Worm (Caenorhabditis elegans) whole organism, late embryonic: ENCODE data around the gene srz-71.

Experiments used
- ama-1 ChIP-seq: fragments of 150-350 bp; optimal IDR thresholded peaks from 2 replicates; lab custom pipeline; 2014
- ceh-18 ChIP-seq: sonication (generic microtip); optimal IDR thresholded peaks from 2 replicates; lab custom pipeline; 2016; ENCODE audit warnings: missing genetic modification characterization, missing compliant biosample characterization
- hlh-8 ChIP-seq: sonication (generic microtip); optimal IDR thresholded peaks from 2 replicates; lab custom pipeline; 2016; ENCODE audit warnings: missing genotype, missing genetic modification characterization, missing compliant biosample characterization
- nfya-1 ChIP-seq: sonication (generic microtip); optimal IDR thresholded peaks from 2 replicates; lab custom pipeline; 2017; ENCODE audit warnings: missing genetic modification characterization, mild to moderate bottlenecking, missing compliant biosample characterization, antibody characterized with exemption, moderate library complexity
- syd-9 ChIP-seq: sonication (generic microtip); optimal IDR thresholded peaks from 2 replicates; lab custom pipeline; 2016; ENCODE audit warnings: mild to moderate bottlenecking, missing genetic modification characterization, moderate library complexity, missing compliant biosample characterization
- tbx-2 ChIP-seq: sonication (generic microtip); optimal IDR thresholded peaks from 2 replicates; lab custom pipeline; 2016; ENCODE audit warnings: missing genetic modification characterization, missing compliant biosample characterization

DNA sequence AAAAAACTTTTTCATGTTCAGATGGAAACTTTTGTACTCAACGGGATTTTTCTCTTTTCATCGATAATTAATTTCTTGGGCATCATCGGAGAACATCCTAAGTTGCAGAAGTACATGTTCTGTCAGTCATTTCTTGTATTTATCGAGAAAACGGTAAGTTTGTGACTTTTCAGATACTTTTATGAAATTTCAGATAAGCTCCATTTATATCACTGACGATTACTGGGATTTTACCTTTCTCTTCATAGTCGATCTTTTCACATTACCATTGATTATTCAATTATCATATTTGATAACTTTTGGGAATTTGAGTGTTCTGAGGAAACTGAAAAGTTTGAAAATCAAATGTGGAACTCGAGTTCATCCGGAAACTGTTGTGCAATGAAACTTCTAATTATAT, 8.1 kb upstream of the srz-71 start, which contains the start of gene srz-105:
- TF ChIP-seq tbx-2 (tag; lab: Kevin White, UChicago) (no peak), syd-9 (tag; lab: Kevin White, UChicago) (no peak), nfya-1 (tag; lab: Kevin White, UChicago) (no peak), hlh-8 (tag; lab: Kevin White, UChicago) (no peak), ceh-18 (tag; lab: Kevin White, UChicago) (no peak), ama-1 (lab: Kevin White, UChicago) (no peak)
